Fruit fly (Drosophila melanogaster) Kc167 (cell line): ENCODE results near the gene CG43321.

Experiments used
- Myc ChIP-seq: fragments of >200 bp; optimal IDR thresholded peaks from 2 replicates; lab custom pipeline; 2017; ENCODE audit warnings: missing external identifiers
- Sin3A ChIP-seq: fragments of >200 bp; optimal IDR thresholded peaks from 2 replicates; lab custom pipeline; 2018; ENCODE audit warnings: missing external identifiers
- h ChIP-seq: fragments of >200 bp; optimal IDR thresholded peaks from 3 replicates; lab custom pipeline; 2018; ENCODE audit warnings: missing external identifiers
- insv ChIP-seq: fragments of >200 bp; optimal IDR thresholded peaks from 3 replicates; lab custom pipeline; 2018; ENCODE audit warnings: missing external identifiers
- psq ChIP-seq: fragments of >200 bp; optimal IDR thresholded peaks from 2 replicates; lab custom pipeline; 2017; ENCODE audit warnings: missing external identifiers
- ttk ChIP-seq: sonication (Bioruptor generic); optimal IDR thresholded peaks from 2 replicates; lab custom pipeline; 2017; ENCODE audit warnings: missing external identifiers

Gene CG43321

dm6 chr2L:7011962-7012361 is at the start of gene CG43321:
Gene CG43321 (plus strand): TSS chr2L:7012262.
- TF ChIP-seq insv (lab: Kevin White, UChicago) (no peak), Myc (no peak), h (lab: Kevin White, UChicago) (no peak), ttk (lab: Kevin White, UChicago) (no peak), psq (lab: Kevin White, UChicago) (no peak), Sin3A (lab: Kevin White, UChicago) (no peak)

- TF ChIP-seq ttk (lab: Kevin White, UChicago): no peak
- no peak for TF ChIP-seq h (lab: Kevin White, UChicago)
- no peak for TF ChIP-seq Sin3A (lab: Kevin White, UChicago)
Measured at dm6 chr2L:6964022-6964434, 48.0 kb upstream of the CG43321 start, which contains the start of the genes sip2 and Coprox. Gene sip2 (minus strand): TSS chr2L:6964074. Gene Coprox (plus strand): TSS chr2L:6964421.

- no peak for TF ChIP-seq insv (lab: Kevin White, UChicago)
- peak; percentile 17 for TF ChIP-seq ttk (lab: Kevin White, UChicago)
Measured at dm6 chr2L:6964632-6965031, 47.4 kb upstream of the CG43321 start.

- TF ChIP-seq Sin3A (lab: Kevin White, UChicago) (no peak), ttk (lab: Kevin White, UChicago) (no peak), Myc (no peak), psq (lab: Kevin White, UChicago) (no peak), h (lab: Kevin White, UChicago) (no peak), insv (lab: Kevin White, UChicago) (no peak)
Measured at dm6 chr2L:6966309-6966708, 45.8 kb upstream of the CG43321 start.

dm6 chr2L:6967422-6968012 is 44.5 kb upstream of the CG43321 start, which contains the start of gene Sumo:
Gene Sumo (minus strand): TSS chr2L:6967644.
- TF ChIP-seq psq (lab: Kevin White, UChicago) (no peak), Sin3A (lab: Kevin White, UChicago) (no peak), ttk (lab: Kevin White, UChicago) (no peak), h (lab: Kevin White, UChicago) (no peak), Myc (no peak)

- TF ChIP-seq insv (lab: Kevin White, UChicago) (no peak), psq (lab: Kevin White, UChicago) (no peak), Sin3A (lab: Kevin White, UChicago) (no peak), h (lab: Kevin White, UChicago) (no peak), Myc (no peak), ttk (lab: Kevin White, UChicago) (no peak)
Measured at dm6 chr2L:6968013-6968517, 44.0 kb upstream of the CG43321 start.

dm6 chr2L:6970813-6971212 is 41.2 kb upstream of the CG43321 start:
- TF ChIP-seq ttk (lab: Kevin White, UChicago) (peak; percentile 93), insv (lab: Kevin White, UChicago) (no peak)

dm6 chr2L:6971597-6972036 is 40.4 kb upstream of the CG43321 start, which contains the start of gene snRNP-U1-70K:
Gene snRNP-U1-70K (minus strand): TSS chr2L:6971737.
- TF ChIP-seq insv (lab: Kevin White, UChicago) (no peak), ttk (lab: Kevin White, UChicago) (no peak), psq (lab: Kevin White, UChicago) (no peak), h (lab: Kevin White, UChicago) (no peak), Sin3A (lab: Kevin White, UChicago) (no peak), Myc (no peak)

dm6 chr2L:6991085-6991484 is 21.0 kb upstream of the CG43321 start:
- TF ChIP-seq Sin3A (lab: Kevin White, UChicago): no peak
- TF ChIP-seq psq (lab: Kevin White, UChicago): no peak
- TF ChIP-seq ttk (lab: Kevin White, UChicago): no peak
- TF ChIP-seq Myc: no peak
- TF ChIP-seq h (lab: Kevin White, UChicago): no peak
- no peak for TF ChIP-seq insv (lab: Kevin White, UChicago)

- TF ChIP-seq psq (lab: Kevin White, UChicago): no peak
- TF ChIP-seq ttk (lab: Kevin White, UChicago): no peak
- no peak for TF ChIP-seq Sin3A (lab: Kevin White, UChicago)
- TF ChIP-seq Myc: no peak
- no peak for TF ChIP-seq h (lab: Kevin White, UChicago)
- TF ChIP-seq insv (lab: Kevin White, UChicago): no peak
Measured at dm6 chr2L:6998736-6999135, 13.3 kb upstream of the CG43321 start.

dm6 chr2L:7004304-7004703 is 7.8 kb upstream of the CG43321 start:
- TF ChIP-seq psq (lab: Kevin White, UChicago) (no peak), Sin3A (lab: Kevin White, UChicago) (no peak), insv (lab: Kevin White, UChicago) (no peak)

dm6 chr2L:7005489-7005888 is 6.6 kb upstream of the CG43321 start:
- no peak for TF ChIP-seq Sin3A (lab: Kevin White, UChicago)
- no peak for TF ChIP-seq ttk (lab: Kevin White, UChicago)
- TF ChIP-seq Myc: no peak
- no peak for TF ChIP-seq h (lab: Kevin White, UChicago)
- no peak for TF ChIP-seq insv (lab: Kevin White, UChicago)
- TF ChIP-seq psq (lab: Kevin White, UChicago): no peak
